Fruit fly (Drosophila melanogaster): ENCODE results near the gene SdhD.

SdhD gene

DNA sequence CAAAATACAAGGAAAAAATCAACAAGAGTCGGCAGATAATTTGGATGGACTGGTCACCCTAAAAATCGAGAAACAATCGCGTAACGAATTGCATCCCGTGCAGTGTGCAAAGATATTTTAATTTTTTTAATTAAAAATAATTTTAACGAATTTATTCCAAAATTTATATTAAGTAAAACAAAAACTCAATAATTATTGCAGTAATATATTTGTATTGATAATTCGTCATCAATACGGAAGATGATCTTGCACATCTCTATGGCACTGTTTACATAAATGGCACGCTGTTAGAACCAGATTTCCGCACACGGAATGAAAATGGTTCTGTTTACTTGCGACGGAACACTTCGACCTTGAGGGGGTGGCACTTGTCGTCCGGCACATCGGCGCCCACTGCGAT lies 12.4 kb upstream of the SdhD start, which contains the start of gene tst (continued):
- peak; percentile 90 for TF ChIP-seq Nf-YA (GFP tag; IDR thresholded peaks at IDR 0.05)
- peak; percentile 96 for TF ChIP-seq CG17829 (tag; optimal IDR thresholded peaks at IDR 0.05)
- peak; percentile 92 for TF ChIP-seq CG12942 (GFP tag; optimal IDR thresholded peaks at IDR 0.05)
- TF ChIP-seq sens-2 (GFP tag; IDR thresholded peaks at IDR 0.05), result peak; percentile 67; the same call in 1 of the 2 replicates
- TF ChIP-seq CG18764 (GFP tag; optimal IDR thresholded peaks at IDR 0.05), result peak; percentile 83
- TF ChIP-seq fd64A (GFP tag; optimal IDR thresholded peaks at IDR 0.05), result no peak
- TF ChIP-seq lab (GFP tag; optimal IDR thresholded peaks at IDR 0.05), result peak; percentile 93
- TF ChIP-seq Side (GFP tag; optimal IDR thresholded peaks at IDR 0.05), result no peak
- peak; percentile 80 for TF ChIP-seq Fer2 (tag; optimal IDR thresholded peaks at IDR 0.05)
- TF ChIP-seq CG18599 (GFP tag; optimal IDR thresholded peaks at IDR 0.05), result peak; percentile 90
- no peak for TF ChIP-seq D (optimal IDR thresholded peaks at IDR 0.05)
- TF ChIP-seq D (GFP tag; optimal IDR thresholded peaks at IDR 0.05), result peak; percentile 78
- TF ChIP-seq sug (tag; optimal IDR thresholded peaks at IDR 0.05), result peak; percentile 79
- TF ChIP-seq cato (GFP tag; optimal IDR thresholded peaks at IDR 0.05; ENCODE audit: borderline replicate concordance), result peak; percentile 81
- peak; percentile 92 for TF ChIP-seq jigr1 (GFP tag; IDR thresholded peaks at IDR 0.05)
- TF ChIP-seq Sox100B (GFP tag; optimal IDR thresholded peaks at IDR 0.05), result peak; percentile 88
- peak; percentile 84 for TF ChIP-seq CG16779 (GFP tag; IDR thresholded peaks at IDR 0.05)
- peak; percentile 25 for TF ChIP-seq Antp (GFP tag; optimal IDR thresholded peaks at IDR 0.05)
- TF ChIP-seq CG7987 (GFP tag; optimal IDR thresholded peaks at IDR 0.05), result peak; percentile 75
- TF ChIP-seq gcm (GFP tag; optimal IDR thresholded peaks at IDR 0.05), result peak; percentile 87
- peak; percentile 55 for TF ChIP-seq CG10321 (GFP tag; IDR thresholded peaks at IDR 0.05)
- no peak for TF ChIP-seq NC2α (GFP tag; optimal IDR thresholded peaks at IDR 0.05)
- peak; percentile 87 for TF ChIP-seq Chrac-16 (GFP tag; optimal IDR thresholded peaks at IDR 0.05)
- no peak for TF ChIP-seq tio (GFP tag; optimal IDR thresholded peaks at IDR 0.05)
- TF ChIP-seq ase (GFP tag; IDR thresholded peaks at IDR 0.05), result peak; percentile 96
- peak; percentile 93 for TF ChIP-seq CG32767 (GFP tag; IDR thresholded peaks at IDR 0.05)
- no peak for TF ChIP-seq repo (GFP tag; optimal IDR thresholded peaks at IDR 0.05)
- TF ChIP-seq CG3065 (GFP tag; optimal IDR thresholded peaks at IDR 0.05), result peak; percentile 83
- TF ChIP-seq CG11247 (GFP tag; IDR thresholded peaks at IDR 0.05), result peak; percentile 96
- peak; percentile 92 for TF ChIP-seq dmrt11E (tag; optimal IDR thresholded peaks at IDR 0.05)
- TF ChIP-seq pb (GFP tag; optimal IDR thresholded peaks at IDR 0.05), result no peak
- peak; percentile 82 for TF ChIP-seq Max (GFP tag; optimal IDR thresholded peaks at IDR 0.05)
- peak; percentile 19 for TF ChIP-seq CG31365 (tag; optimal IDR thresholded peaks at IDR 0.05)
- TF ChIP-seq sens (GFP tag), result peak; percentile 93
- peak; percentile 86 for TF ChIP-seq dan (GFP tag; IDR thresholded peaks at IDR 0.05)
- TF ChIP-seq z (GFP tag; IDR thresholded peaks at IDR 0.05), result peak; percentile 59; the same call in 1 of the 3 replicates
- no peak for TF ChIP-seq her (GFP tag; optimal IDR thresholded peaks at IDR 0.05)
- 0 out of 4 replicates have a peak, but pooled peaks have one; percentile 43 for TF ChIP-seq chinmo (GFP tag; IDR thresholded peaks at IDR 0.05; ENCODE audit: partially characterized antibody)
- no peak for TF ChIP-seq sc (optimal IDR thresholded peaks at IDR 0.05)
- peak; percentile 74 for TF ChIP-seq sc (GFP tag; optimal IDR thresholded peaks at IDR 0.05)
- no peak for TF ChIP-seq wek (GFP tag; optimal IDR thresholded peaks at IDR 0.05)
- TF ChIP-seq PHDP (tag; optimal IDR thresholded peaks at IDR 0.05), result peak; percentile 92
- peak; percentile 88 for TF ChIP-seq HmgZ (tag; optimal IDR thresholded peaks at IDR 0.05)
- peak; percentile 63 for TF ChIP-seq chn (GFP tag; optimal IDR thresholded peaks at IDR 0.05)
- peak; percentile 76 for TF ChIP-seq E2f2 (GFP tag; IDR thresholded peaks at IDR 0.05)
- TF ChIP-seq ap (GFP tag; IDR thresholded peaks at IDR 0.05), result peak; percentile 92
- peak; percentile 69 for TF ChIP-seq Nf-YB (GFP tag; optimal IDR thresholded peaks at IDR 0.05)
- no peak for TF ChIP-seq nau (GFP tag; optimal IDR thresholded peaks at IDR 0.05)
- TF ChIP-seq zen (tag; optimal IDR thresholded peaks at IDR 0.05), result peak; percentile 90
- no peak for TF ChIP-seq lov (optimal IDR thresholded peaks at IDR 0.05)
- TF ChIP-seq lov (GFP tag; IDR thresholded peaks at IDR 0.05), result peak; percentile 93
- peak; percentile 94 for TF ChIP-seq CG11093 (GFP tag; IDR thresholded peaks at IDR 0.05)

Measured in whole organism, embryonic.